Fruit fly (Drosophila melanogaster) whole organism, prepupa: ENCODE measurements around the gene CG9396.

Source experiments
- Blimp-1 ChIP-seq: fragments of 200-800 bp; sonication (Bioruptor generic); optimal IDR thresholded peaks from 3 replicates; lab custom pipeline; 2017; ENCODE audit warnings: missing biosample characterization, missing genetic modification characterization, mild to moderate bottlenecking, moderate library complexity, missing genetic modification reagents
- CG10631 ChIP-seq: fragments of 200-800 bp; sonication (Bioruptor generic); optimal IDR thresholded peaks from 2 replicates; lab custom pipeline; 2016; ENCODE audit warnings: missing biosample characterization, missing genetic modification characterization
- CG10669 ChIP-seq: fragments of 200-800 bp; sonication (Bioruptor generic); optimal IDR thresholded peaks from 3 replicates; lab custom pipeline; 2018; ENCODE audit warnings: missing biosample characterization, mild to moderate bottlenecking, missing genetic modification characterization, moderate library complexity
- CG1621 ChIP-seq: fragments of 200-800 bp; sonication (Bioruptor generic); optimal IDR thresholded peaks from 3 replicates; lab custom pipeline; 2018; ENCODE audit warnings: missing biosample characterization, mild to moderate bottlenecking, missing genetic modification characterization
- CG16779 ChIP-seq: fragments of 200-800 bp; sonication (Bioruptor generic); optimal IDR thresholded peaks from 3 replicates; lab custom pipeline; 2017; ENCODE audit warnings: missing biosample characterization, mild to moderate bottlenecking, missing genetic modification characterization
- CG3032 ChIP-seq: fragments of 200-800 bp; optimal IDR thresholded peaks from 2 replicates; lab custom pipeline; 2019; ENCODE audit warnings: missing biosample characterization, mild to moderate bottlenecking, missing genetic modification characterization, moderate library complexity
- CG31627 ChIP-seq: fragments of 200-800 bp; sonication (Bioruptor generic); optimal IDR thresholded peaks from 3 replicates; lab custom pipeline; 2016; ENCODE audit warnings: missing biosample characterization, missing genetic modification characterization
- CG32006 ChIP-seq: fragments of 200-800 bp; sonication (Bioruptor generic); optimal IDR thresholded peaks from 3 replicates; lab custom pipeline; 2017; ENCODE audit warnings: missing biosample characterization, mild to moderate bottlenecking, missing genetic modification characterization
- CG4318 ChIP-seq: fragments of 200-800 bp; sonication (Bioruptor generic); optimal IDR thresholded peaks from 3 replicates; lab custom pipeline; 2017; ENCODE audit warnings: missing biosample characterization, mild to moderate bottlenecking, missing genetic modification characterization
- CG6163 ChIP-seq: fragments of 200-800 bp; sonication (Bioruptor generic); IDR thresholded peaks from 3 replicates; pipeline ENCODE4 v1.3.6; 2022; ENCODE audit warnings: missing biosample characterization, missing genetic modification characterization
- CG6276 ChIP-seq: fragments of 200-800 bp; sonication (Bioruptor generic); optimal IDR thresholded peaks from 2 replicates; lab custom pipeline; 2017; ENCODE audit warnings: missing biosample characterization, mild to moderate bottlenecking, missing genetic modification characterization
- CG6854 ChIP-seq: fragments of 200-800 bp; sonication (Bioruptor generic); optimal IDR thresholded peaks from 2 replicates; lab custom pipeline; 2017; ENCODE audit warnings: missing biosample characterization, mild to moderate bottlenecking, missing genetic modification characterization
- CG7368 ChIP-seq: fragments of 200-800 bp; sonication (Bioruptor generic); optimal IDR thresholded peaks from 3 replicates; lab custom pipeline; 2016; ENCODE audit warnings: missing biosample characterization, missing genetic modification characterization
- CG8119 ChIP-seq: fragments of 200-800 bp; sonication (Bioruptor generic); IDR thresholded peaks from 3 replicates; pipeline ENCODE4 v1.3.6; 2022; ENCODE audit warnings: missing biosample characterization, missing genetic modification characterization
- CG8632 ChIP-seq: fragments of 200-800 bp; sonication (Bioruptor generic); optimal IDR thresholded peaks from 3 replicates; lab custom pipeline; 2016; ENCODE audit warnings: missing biosample characterization, missing genetic modification characterization
- CG9139 ChIP-seq: fragments of 200-800 bp; sonication (Bioruptor generic); optimal IDR thresholded peaks from 3 replicates; lab custom pipeline; 2017; ENCODE audit warnings: missing biosample characterization, mild to moderate bottlenecking, missing genetic modification characterization
- Eip75B ChIP-seq: fragments of 200-800 bp; sonication (Bioruptor generic); optimal IDR thresholded peaks from 3 replicates; lab custom pipeline; 2016; ENCODE audit warnings: missing biosample characterization, missing genetic modification characterization
- Eip78C ChIP-seq: fragments of 200-800 bp; sonication (Bioruptor generic); peaks from one replicate; lab custom pipeline; 2016; ENCODE audit warnings: missing biosample characterization, missing genetic modification characterization
- Eip93F ChIP-seq: fragments of 200-800 bp; sonication (Bioruptor generic); optimal IDR thresholded peaks from 2 replicates; lab custom pipeline; 2016; ENCODE audit warnings: missing biosample characterization, mild to moderate bottlenecking, missing genetic modification characterization
- Hr38 ChIP-seq: sonication (Bioruptor generic); optimal IDR thresholded peaks from 2 replicates; lab custom pipeline; 2016; ENCODE audit warnings: missing biosample characterization, missing genetic modification characterization
- Hr4 ChIP-seq: fragments of 200-800 bp; sonication (Bioruptor generic); optimal IDR thresholded peaks from 3 replicates; lab custom pipeline; 2016; ENCODE audit warnings: missing biosample characterization, missing genetic modification characterization
- Lpt ChIP-seq: fragments of 200-800 bp; sonication (Bioruptor generic); optimal IDR thresholded peaks from 3 replicates; lab custom pipeline; 2016; ENCODE audit warnings: missing biosample characterization, missing genetic modification characterization
- Smox ChIP-seq: fragments of 200-800 bp; sonication (Bioruptor generic); optimal IDR thresholded peaks from 3 replicates; lab custom pipeline; 2016; ENCODE audit warnings: missing biosample characterization, missing genetic modification characterization
- Sox14 ChIP-seq: fragments of 200-800 bp; sonication (Bioruptor generic); optimal IDR thresholded peaks from 3 replicates; lab custom pipeline; 2016; ENCODE audit warnings: missing biosample characterization, missing genetic modification characterization
- Sox15 ChIP-seq: fragments of 200-800 bp; sonication (Bioruptor generic); optimal IDR thresholded peaks from 3 replicates; lab custom pipeline; 2016; ENCODE audit warnings: missing biosample characterization, missing genetic modification characterization
- cyc ChIP-seq: fragments of 200-800 bp; sonication (Bioruptor generic); optimal IDR thresholded peaks from 3 replicates; lab custom pipeline; 2016; ENCODE audit warnings: missing biosample characterization, missing genetic modification characterization
- eg ChIP-seq: fragments of 200-800 bp; sonication (Bioruptor generic); IDR thresholded peaks from 3 replicates; pipeline ENCODE4 v1.3.6; 2022; ENCODE audit warnings: missing biosample characterization, missing genetic modification characterization
- esn ChIP-seq: fragments of 200-800 bp; sonication (Bioruptor generic); optimal IDR thresholded peaks from 2 replicates; lab custom pipeline; 2016; ENCODE audit warnings: missing biosample characterization, mild to moderate bottlenecking, missing genetic modification characterization, moderate library complexity
- lz ChIP-seq: fragments of 200-800 bp; sonication (Bioruptor generic); optimal IDR thresholded peaks from 3 replicates; lab custom pipeline; 2016; ENCODE audit warnings: missing biosample characterization, missing genetic modification characterization
- net ChIP-seq: fragments of 200-800 bp; sonication (Bioruptor generic); optimal IDR thresholded peaks from 3 replicates; lab custom pipeline; 2016; ENCODE audit warnings: missing biosample characterization, missing genetic modification characterization
- salr ChIP-seq, 2 experiments: fragments of 200-800 bp; sonication (Bioruptor generic); optimal IDR thresholded peaks; 3 replicates each; lab custom pipeline; 2016 to 2018; ENCODE audit warnings: missing biosample characterization in 2 of 2, missing genetic modification characterization in 2 of 2, mild to moderate bottlenecking in 1 of 2
- topi ChIP-seq: fragments of 200-800 bp; sonication (Bioruptor generic); optimal IDR thresholded peaks from 3 replicates; lab custom pipeline; 2016; ENCODE audit warnings: missing biosample characterization, missing genetic modification characterization
- vri ChIP-seq: fragments of 200-800 bp; sonication (Bioruptor generic); optimal IDR thresholded peaks from 3 replicates; lab custom pipeline; 2016; ENCODE audit warnings: missing biosample characterization, mild to moderate bottlenecking, missing genetic modification characterization

CG9396 gene

dm6 chr3R:9527907-9528842, 43.2 kb downstream of the CG9396 start (continued):
- TF ChIP-seq CG6854 (GFP tag; lab: Kevin White, UChicago) (peak; percentile 53), net (peak; percentile 88), CG6163 (GFP tag; lab: Robert Waterston, UW) (peak; percentile 97), Hr38 (GFP tag; lab: Kevin White, UChicago) (peak; percentile 12), cyc (GFP tag; lab: Kevin White, UChicago) (peak; percentile 86), Eip93F (GFP tag; lab: Kevin White, UChicago) (no peak), CG9139 (no peak), Lpt (GFP tag; lab: Kevin White, UChicago) (peak; percentile 76), Sox15 (GFP tag; lab: Kevin White, UChicago) (peak; percentile 76), CG3032 (tag; lab: Kevin White, UChicago) (peak; percentile 57), CG31627 (peak; percentile 85), Eip75B (GFP tag; lab: Kevin White, UChicago) (no peak), Smox (no peak), CG6276 (GFP tag; lab: Kevin White, UChicago) (peak; percentile 90), CG7368 (GFP tag; lab: Kevin White, UChicago) (no peak), salr (GFP tag; optimal IDR thresholded peaks at IDR 0.05; lab: Kevin White, UChicago) (peak in 1 of 2 experiments; percentile 55), topi (GFP tag; lab: Kevin White, UChicago) (peak; percentile 91), Eip78C (peak; percentile 98), CG1621 (tag; lab: Kevin White, UChicago) (no peak), lz (GFP tag; lab: Kevin White, UChicago) (peak; percentile 85), CG10669 (GFP tag; lab: Kevin White, UChicago) (peak; percentile 85), CG16779 (tag; lab: Kevin White, UChicago) (peak; percentile 83), CG10631 (GFP tag; lab: Kevin White, UChicago) (no peak), vri (peak; percentile 88), CG4318 (GFP tag; lab: Kevin White, UChicago) (peak; percentile 68), CG8119 (peak; percentile 86), esn (GFP tag; lab: Kevin White, UChicago) (peak; percentile 87), eg (GFP tag; lab: Robert Waterston, UW) (peak; percentile 96), Sox14 (GFP tag; lab: Kevin White, UChicago) (no peak), CG32006 (GFP tag; lab: Kevin White, UChicago) (no peak), CG8632 (GFP tag; lab: Kevin White, UChicago) (no peak), Blimp-1 (GFP tag; lab: Kevin White, UChicago) (peak; percentile 27), Hr4 (GFP tag; lab: Kevin White, UChicago) (no peak)
